Worm (Caenorhabditis elegans) whole organism, L2 larva: ENCODE data around the gene rgs-6.

Experiments used
- F13H6.1 ChIP-seq: sonication (generic microtip); optimal IDR thresholded peaks from 2 replicates; lab custom pipeline; 2016; ENCODE audit warnings: missing genetic modification characterization, missing compliant biosample characterization
- ZK546.5 ChIP-seq: sonication (generic microtip); optimal IDR thresholded peaks from 2 replicates; lab custom pipeline; 2017; ENCODE audit warnings: missing biosample characterization, missing genetic modification characterization
- aly-2 ChIP-seq: fragments of 150-350 bp; optimal IDR thresholded peaks from 2 replicates; lab custom pipeline; 2014; ENCODE audit warnings: missing biosample characterization, missing genetic modification characterization
- ama-1 ChIP-seq: fragments of 150-350 bp; optimal IDR thresholded peaks from 2 replicates; lab custom pipeline; 2018; ENCODE audit warnings: inconsistent platforms
- dmd-4 ChIP-seq: sonication (generic microtip); optimal IDR thresholded peaks from 2 replicates; lab custom pipeline; 2017; ENCODE audit warnings: missing biosample characterization, missing genetic modification characterization
- egl-27 ChIP-seq: sonication (generic microtip); optimal IDR thresholded peaks from 3 replicates; lab custom pipeline; 2017; ENCODE audit warnings: missing biosample characterization, missing genetic modification reagents, missing genetic modification characterization
- elt-3 ChIP-seq: sonication (generic microtip); optimal IDR thresholded peaks from 2 replicates; lab custom pipeline; 2017; ENCODE audit warnings: missing biosample characterization, missing genetic modification characterization
- fos-1 ChIP-seq: fragments of 150-350 bp; optimal IDR thresholded peaks from 2 replicates; lab custom pipeline; 2014; ENCODE audit warnings: missing biosample characterization, missing genetic modification characterization
- lsy-2 ChIP-seq, 2 experiments: fragments of 150-350 bp in 1 of 2; sonication (generic microtip) in 1 of 2; optimal IDR thresholded peaks; 2 replicates each; lab custom pipeline; 2014 to 2017; ENCODE audit warnings: missing biosample characterization in 2 of 2, missing genetic modification characterization in 2 of 2
- mbf-1 ChIP-seq: sonication (generic microtip); optimal IDR thresholded peaks from 2 replicates; lab custom pipeline; 2017; ENCODE audit warnings: missing biosample characterization, missing genetic modification characterization
- nhr-11 ChIP-seq: fragments of 150-350 bp; optimal IDR thresholded peaks from 2 replicates; lab custom pipeline; 2014; ENCODE audit warnings: missing biosample characterization, missing genetic modification characterization
- nhr-129 ChIP-seq: fragments of 150-350 bp; optimal IDR thresholded peaks from 2 replicates; lab custom pipeline; 2014; ENCODE audit warnings: missing biosample characterization, missing genetic modification characterization
- nhr-21 ChIP-seq: fragments of 150-350 bp; optimal IDR thresholded peaks from 2 replicates; lab custom pipeline; 2014; ENCODE audit warnings: missing biosample characterization, missing genetic modification characterization
- nhr-23 ChIP-seq: fragments of 150-350 bp; optimal IDR thresholded peaks from 2 replicates; lab custom pipeline; 2014; ENCODE audit warnings: missing biosample characterization, missing genetic modification reagents, missing genetic modification characterization
- sem-4 ChIP-seq: fragments of 150-350 bp; optimal IDR thresholded peaks from 2 replicates; lab custom pipeline; 2014; ENCODE audit warnings: missing biosample characterization, missing genetic modification reagents, missing genetic modification characterization
- skn-1 ChIP-seq: sonication (generic microtip); optimal IDR thresholded peaks from 2 replicates; lab custom pipeline; 2017; ENCODE audit warnings: missing biosample characterization, missing genetic modification characterization
- sma-9 ChIP-seq, 2 experiments: fragments of 150-350 bp in 1 of 2; sonication (generic microtip) in 1 of 2; optimal IDR thresholded peaks; 2 replicates each; lab custom pipeline; 2014 to 2016; ENCODE audit warnings: missing genetic modification characterization in 2 of 2, mild to moderate bottlenecking in 1 of 2, missing biosample characterization in 1 of 2, missing compliant biosample characterization in 1 of 2, missing genetic modification reagents in 1 of 2, moderate library complexity in 1 of 2
- snpc-4 ChIP-seq: fragments of 150-350 bp; optimal IDR thresholded peaks from 2 replicates; lab custom pipeline; 2014; ENCODE audit warnings: missing biosample characterization, missing genetic modification characterization
- unc-39 ChIP-seq: fragments of 150-350 bp; optimal IDR thresholded peaks from 2 replicates; lab custom pipeline; 2014; ENCODE audit warnings: missing biosample characterization, missing genetic modification characterization
- zag-1 ChIP-seq: fragments of 150-350 bp; optimal IDR thresholded peaks from 2 replicates; lab custom pipeline; 2014; ENCODE audit warnings: missing biosample characterization, missing genetic modification characterization
- ztf-1 ChIP-seq: fragments of 200-800 bp; sonication (Bioruptor generic); conservative IDR thresholded peaks from 2 replicates; pipeline ENCODE4 v1.3.6; 2022; ENCODE audit warnings: missing genetic modification characterization, missing compliant biosample characterization
- ztf-11 ChIP-seq: sonication (generic microtip); optimal IDR thresholded peaks from 2 replicates; lab custom pipeline; 2017; ENCODE audit warnings: missing biosample characterization, missing genetic modification characterization
- ztf-4 ChIP-seq: fragments of 150-350 bp; optimal IDR thresholded peaks from 2 replicates; lab custom pipeline; 2014; ENCODE audit warnings: missing biosample characterization, missing genetic modification characterization

rgs-6 gene

ce11 chrX:5686065-5686464 is 47.5 kb downstream of the rgs-6 start, which contains the start of gene set-20 (continued):
- TF ChIP-seq elt-3 (tag; lab: Kevin White, UChicago) (no peak), zag-1 (peak; percentile 64), mbf-1 (tag; lab: Kevin White, UChicago) (no peak), fos-1 (tag; lab: Kevin White, UChicago) (peak; percentile 79), ztf-11 (tag; lab: Kevin White, UChicago) (no peak)
- TF ChIP-seq, all 48 proteins: peak for 17

ce11 chrX:5680125-5680524 is 53.5 kb downstream of the rgs-6 start, which contains the start of gene set-19:
TSS of gene set-19 (minus strand) at chrX:5680225.
- no peak for TF ChIP-seq nhr-11
- no peak for TF ChIP-seq nhr-21 (tag; lab: Kevin White, UChicago)
- no peak for TF ChIP-seq zag-1
- no peak for TF ChIP-seq aly-2 (tag; lab: Kevin White, UChicago)
- TF ChIP-seq nhr-23 = no peak
- no peak for TF ChIP-seq egl-27 (tag; lab: Kevin White, UChicago)
- no peak for TF ChIP-seq ztf-11 (tag; lab: Kevin White, UChicago)
- TF ChIP-seq lsy-2 (tag; optimal IDR thresholded peaks at IDR 0.05; lab: Kevin White, UChicago) = no peak
- TF ChIP-seq ztf-1 = no peak
- no peak for TF ChIP-seq elt-3 (tag; lab: Kevin White, UChicago)
- no peak for TF ChIP-seq ZK546.5 (tag; lab: Kevin White, UChicago)
- no peak for TF ChIP-seq nhr-129
- TF ChIP-seq F13H6.1 (tag; lab: Kevin White, UChicago) = no peak

ce11 chrX:5672615-5673014 is 61.0 kb downstream of the rgs-6 start:
- TF ChIP-seq ama-1 (lab: Kevin White, UChicago) (no peak), ztf-4 (tag; lab: Kevin White, UChicago) (no peak), sem-4 (no peak), skn-1 (tag; lab: Kevin White, UChicago) (no peak), nhr-11 (no peak), snpc-4 (no peak), dmd-4 (no peak), unc-39 (no peak), fos-1 (tag; lab: Kevin White, UChicago) (no peak), lsy-2 (tag; optimal IDR thresholded peaks at IDR 0.05; lab: Kevin White, UChicago) (no peak)
- TF ChIP-seq, all 48 proteins: peak for 0

- no peak for TF ChIP-seq lsy-2 (tag; optimal IDR thresholded peaks at IDR 0.05; lab: Kevin White, UChicago)
- peak; percentile 15 for TF ChIP-seq sma-9 (GFP tag; optimal IDR thresholded peaks at IDR 0.05; lab: Kevin White, UChicago)
- TF ChIP-seq sma-9 (tag; optimal IDR thresholded peaks at IDR 0.05; lab: Kevin White, UChicago) = no peak
- peak; percentile 69 for TF ChIP-seq fos-1 (tag; lab: Kevin White, UChicago)
- TF ChIP-seq, all 48 proteins: peak for 2
Observed at ce11 chrX:5670829-5671228, 62.7 kb downstream of the rgs-6 start.
